Worm (Caenorhabditis elegans) whole organism, L4 larva: ENCODE data around the gene bcmo-1.

ENCODE experiments used
- D1046.2 ChIP-seq: fragments of 200-800 bp; sonication (Bioruptor generic); IDR thresholded peaks from 2 replicates; pipeline ENCODE4 v1.3.6; 2022; ENCODE audit warnings: missing genetic modification characterization, missing compliant biosample characterization
- F10B5.3 ChIP-seq: sonication (generic microtip); optimal IDR thresholded peaks from 2 replicates; lab custom pipeline; 2016; ENCODE audit warnings: mild to moderate bottlenecking, missing genetic modification characterization, missing compliant biosample characterization
- F26F4.8 ChIP-seq: fragments of 200-800 bp; sonication (Bioruptor generic); conservative IDR thresholded peaks from 2 replicates; pipeline ENCODE4 v1.3.6; 2022; ENCODE audit warnings: missing genetic modification characterization, missing compliant biosample characterization
- F37D6.2 ChIP-seq: sonication (generic microtip); optimal IDR thresholded peaks from 2 replicates; lab custom pipeline; 2016; ENCODE audit warnings: mild to moderate bottlenecking, missing genetic modification characterization, missing compliant biosample characterization
- R02D3.7 ChIP-seq: fragments of 150-350 bp; sonication (generic microtip); optimal IDR thresholded peaks from 3 replicates; lab custom pipeline; 2014; ENCODE audit warnings: missing biosample characterization, missing genetic modification characterization
- T20F7.1 ChIP-seq: fragments of 200-800 bp; sonication (Bioruptor generic); optimal IDR thresholded peaks from 2 replicates; lab custom pipeline; 2018; ENCODE audit warnings: mild to moderate bottlenecking, missing genetic modification characterization, missing compliant biosample characterization
- T26A8.4 ChIP-seq: fragments of 200-800 bp; sonication (Bioruptor generic); IDR thresholded peaks from 2 replicates; pipeline ENCODE4 v1.3.6; 2022; ENCODE audit warnings: missing genetic modification characterization, missing compliant biosample characterization
- Y48G9A.11 ChIP-seq: fragments of 200-800 bp; sonication (Bioruptor generic); IDR thresholded peaks from 2 replicates; pipeline ENCODE4 v1.3.6; 2022; ENCODE audit warnings: missing genetic modification reagents, missing genetic modification characterization, missing compliant biosample characterization
- ZK337.2 ChIP-seq: fragments of 200-800 bp; sonication (Bioruptor generic); IDR thresholded peaks from 2 replicates; pipeline ENCODE4 v1.3.6; 2022; ENCODE audit warnings: missing genetic modification reagents, missing genetic modification characterization, missing compliant biosample characterization
- ZK546.5 ChIP-seq, 2 experiments: sonication (generic microtip); optimal IDR thresholded peaks; 2 replicates each; lab custom pipeline; 2017; ENCODE audit warnings: missing biosample characterization in 2 of 2, missing genetic modification characterization in 2 of 2
- aha-1 ChIP-seq: fragments of 150-350 bp; peaks from one replicate; lab custom pipeline; 2014; ENCODE audit warnings: missing biosample characterization, missing genetic modification characterization
- ama-1 ChIP-seq: fragments of 150-350 bp; optimal IDR thresholded peaks from 2 replicates; lab custom pipeline; 2014; ENCODE audit warnings: inconsistent platforms, mixed read lengths
- ceh-44 ChIP-seq: fragments of 200-800 bp; sonication (Bioruptor generic); IDR thresholded peaks from 2 replicates; pipeline ENCODE4 v1.3.6; 2022; ENCODE audit warnings: missing genetic modification reagents, missing genetic modification characterization, missing compliant biosample characterization
- ces-1 ChIP-seq: fragments of 150-350 bp; sonication (generic microtip); optimal IDR thresholded peaks from 4 replicates; lab custom pipeline; 2014; ENCODE audit warnings: missing biosample characterization, missing genetic modification reagents, missing genetic modification characterization
- ctbp-1 ChIP-seq: fragments of 200-800 bp; sonication (Bioruptor generic); IDR thresholded peaks from 2 replicates; pipeline ENCODE4 v1.3.6; 2022; ENCODE audit warnings: missing genetic modification reagents, missing genetic modification characterization, missing compliant biosample characterization
- daf-12 ChIP-seq: fragments of 150-350 bp; optimal IDR thresholded peaks from 2 replicates; lab custom pipeline; 2014; ENCODE audit warnings: missing biosample characterization, missing genetic modification reagents, missing genetic modification characterization
- dmd-8 ChIP-seq: fragments of 200-800 bp; sonication (Bioruptor generic); IDR thresholded peaks from 2 replicates; pipeline ENCODE4 v1.3.6; 2022; ENCODE audit warnings: missing genetic modification characterization, missing compliant biosample characterization
- dpl-1 ChIP-seq: fragments of 150-350 bp; optimal IDR thresholded peaks from 2 replicates; lab custom pipeline; 2014; ENCODE audit warnings: missing biosample characterization, missing genetic modification reagents, missing genetic modification characterization
- egl-43 ChIP-seq: fragments of 200-800 bp; sonication (Bioruptor generic); IDR thresholded peaks from 2 replicates; pipeline ENCODE4 v1.3.6; 2022; ENCODE audit warnings: missing genetic modification reagents, missing genetic modification characterization, missing compliant biosample characterization
- fkh-10 ChIP-seq: fragments of 150-350 bp; optimal IDR thresholded peaks from 2 replicates; lab custom pipeline; 2014; ENCODE audit warnings: missing biosample characterization, missing genetic modification reagents, missing genetic modification characterization
- hlh-11 ChIP-seq: fragments of 200-800 bp; sonication (Bioruptor generic); optimal IDR thresholded peaks from 2 replicates; lab custom pipeline; 2018; ENCODE audit warnings: mild to moderate bottlenecking, missing genetic modification characterization, missing compliant biosample characterization
- hmg-1.1 ChIP-seq: fragments of 200-800 bp; sonication (Bioruptor generic); IDR thresholded peaks from 2 replicates; pipeline ENCODE4 v1.3.6; 2022; ENCODE audit warnings: missing genetic modification reagents, missing genetic modification characterization, missing compliant biosample characterization
- jun-1 ChIP-seq: fragments of 150-350 bp; optimal IDR thresholded peaks from 2 replicates; lab custom pipeline; 2014; ENCODE audit warnings: missing biosample characterization, missing genetic modification reagents, missing genetic modification characterization
- lim-7 ChIP-seq: fragments of 200-800 bp; sonication (Bioruptor generic); IDR thresholded peaks from 2 replicates; pipeline ENCODE4 v1.3.6; 2022; ENCODE audit warnings: missing genetic modification characterization, missing compliant biosample characterization
- lin-1 ChIP-seq: fragments of 200-800 bp; sonication (Bioruptor generic); IDR thresholded peaks from 2 replicates; pipeline ENCODE4 v1.3.6; 2022; ENCODE audit warnings: missing genetic modification reagents, missing genetic modification characterization, missing compliant biosample characterization
- lin-15B ChIP-seq: fragments of 150-350 bp; sonication (generic microtip); optimal IDR thresholded peaks from 3 replicates; lab custom pipeline; 2014; ENCODE audit warnings: missing biosample characterization, missing genetic modification characterization
- lin-38 ChIP-seq: fragments of 200-800 bp; sonication (Bioruptor generic); IDR thresholded peaks from 2 replicates; pipeline ENCODE4 v1.3.6; 2022; ENCODE audit warnings: missing genetic modification reagents, missing genetic modification characterization, missing compliant biosample characterization
- madf-9 ChIP-seq: fragments of 200-800 bp; sonication (Bioruptor generic); conservative IDR thresholded peaks from 2 replicates; pipeline ENCODE4 v1.3.6; 2022; ENCODE audit warnings: missing genetic modification reagents, missing genetic modification characterization, missing compliant biosample characterization
- mdl-1 ChIP-seq, 2 experiments: fragments of 150-350 bp in 1 of 2; sonication (generic microtip) in 1 of 2; optimal IDR thresholded peaks; 2 replicates each; lab custom pipeline; 2014 to 2017; ENCODE audit warnings: missing biosample characterization in 2 of 2, missing genetic modification characterization in 2 of 2
- mxl-3 ChIP-seq: fragments of 200-800 bp; sonication (Bioruptor generic); optimal IDR thresholded peaks from 2 replicates; lab custom pipeline; 2018; ENCODE audit warnings: mild to moderate bottlenecking, missing genetic modification characterization, missing compliant biosample characterization
- nhr-102 ChIP-seq: sonication (generic microtip); optimal IDR thresholded peaks from 2 replicates; lab custom pipeline; 2016; ENCODE audit warnings: mild to moderate bottlenecking, missing genetic modification characterization, moderate library complexity, missing compliant biosample characterization
- nhr-48 ChIP-seq: sonication (generic microtip); optimal IDR thresholded peaks from 2 replicates; lab custom pipeline; 2016; ENCODE audit warnings: mild to moderate bottlenecking, missing genetic modification characterization, missing compliant biosample characterization
- nhr-76 ChIP-seq: fragments of 150-350 bp; optimal IDR thresholded peaks from 2 replicates; lab custom pipeline; 2014; ENCODE audit warnings: missing biosample characterization, missing genetic modification characterization
- rbr-2 ChIP-seq: sonication (generic microtip); optimal IDR thresholded peaks from 2 replicates; lab custom pipeline; 2016; ENCODE audit warnings: missing genotype, missing genetic modification characterization, missing compliant biosample characterization
- set-16 ChIP-seq: fragments of 200-800 bp; sonication (Bioruptor generic); IDR thresholded peaks from 2 replicates; pipeline ENCODE4 v1.3.6; 2022; ENCODE audit warnings: missing genetic modification reagents, missing genetic modification characterization, missing compliant biosample characterization
- snpc-1.2 ChIP-seq: fragments of 200-800 bp; sonication (Bioruptor generic); IDR thresholded peaks from 2 replicates; pipeline ENCODE4 v1.3.6; 2022; ENCODE audit warnings: missing genetic modification reagents, missing genetic modification characterization, missing compliant biosample characterization
- snpc-4 ChIP-seq: fragments of 150-350 bp; optimal IDR thresholded peaks from 2 replicates; lab custom pipeline; 2014; ENCODE audit warnings: missing biosample characterization, missing genetic modification characterization
- spr-1 ChIP-seq: sonication (generic microtip); optimal IDR thresholded peaks from 2 replicates; lab custom pipeline; 2016; ENCODE audit warnings: mild to moderate bottlenecking, missing genetic modification characterization, missing compliant biosample characterization
- unc-62 ChIP-seq, 3 experiments: fragments of 150-350 bp in 1 of 3; sonication (generic microtip); optimal IDR thresholded peaks in 2 of 3; peaks in 1 of 3; 1 replicate in 1 of 3; 2 replicates in 2 of 3; lab custom pipeline; 2014 to 2017; ENCODE audit warnings: missing biosample characterization in 3 of 3, missing genetic modification characterization in 3 of 3, missing genetic modification reagents in 3 of 3, missing genotype in 1 of 3
- vab-7 ChIP-seq: fragments of 200-800 bp; sonication (Bioruptor generic); IDR thresholded peaks from 2 replicates; pipeline ENCODE4 v1.3.6; 2022; ENCODE audit warnings: missing genetic modification reagents, missing genetic modification characterization, missing compliant biosample characterization
- zfp-3 ChIP-seq: fragments of 200-800 bp; sonication (Bioruptor generic); conservative IDR thresholded peaks from 2 replicates; pipeline ENCODE4 v1.3.6; 2022; ENCODE audit warnings: missing genetic modification reagents, missing genetic modification characterization, missing compliant biosample characterization
- zip-2 ChIP-seq: fragments of 150-350 bp; optimal IDR thresholded peaks from 2 replicates; lab custom pipeline; 2014; ENCODE audit warnings: missing biosample characterization, missing genetic modification characterization
- ztf-11 ChIP-seq: fragments of 150-350 bp; optimal IDR thresholded peaks from 2 replicates; lab custom pipeline; 2014; ENCODE audit warnings: missing biosample characterization, missing genetic modification characterization
- ztf-7 ChIP-seq: fragments of 150-350 bp; optimal IDR thresholded peaks from 2 replicates; lab custom pipeline; 2014; ENCODE audit warnings: missing biosample characterization, missing genetic modification characterization

The bcmo-1 gene

DNA sequence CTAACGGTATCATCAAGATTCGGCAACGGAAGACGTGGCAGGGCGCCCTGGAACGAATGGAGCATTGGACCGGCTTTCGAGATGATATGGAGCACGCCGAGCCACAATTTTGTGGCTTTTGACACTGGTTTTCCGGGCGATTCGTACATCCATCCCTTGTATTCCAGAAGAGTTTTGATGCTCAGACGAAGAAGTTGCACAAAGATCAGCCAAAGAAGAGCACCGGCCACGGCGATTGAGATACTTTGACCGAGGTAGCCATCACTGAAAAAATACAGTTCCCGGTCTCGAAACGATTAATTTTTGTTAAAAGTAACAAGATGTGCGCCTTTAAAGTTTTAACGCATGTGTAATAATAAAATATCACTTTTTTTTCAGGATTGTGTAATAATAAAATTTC lies 35.3 kb upstream of the bcmo-1 start (continued):
- TF ChIP-seq F37D6.2 (no peak), madf-9 (GFP tag; lab: Robert Waterston, UW) (no peak), ztf-7 (no peak), ztf-11 (no peak), rbr-2 (tag; lab: Kevin White, UChicago) (no peak), dpl-1 (GFP tag; lab: Kevin White, UChicago) (no peak), unc-62 (GFP tag; optimal IDR thresholded peaks at IDR 0.05 in 1 of 2; lab: Kevin White, UChicago) (no peak), unc-62 (tag; optimal IDR thresholded peaks at IDR 0.05; lab: Kevin White, UChicago) (no peak), fkh-10 (GFP tag; lab: Kevin White, UChicago) (no peak), ceh-44 (GFP tag; lab: Robert Waterston, UW) (no peak), F26F4.8 (GFP tag; lab: Robert Waterston, UW) (0 out of 2 replicates have a peak, but pooled peaks have one; percentile 23), nhr-102 (tag; lab: Kevin White, UChicago) (no peak), T20F7.1 (no peak), spr-1 (no peak), nhr-48 (tag; lab: Kevin White, UChicago) (no peak), set-16 (GFP tag; lab: Robert Waterston, UW) (0 out of 2 replicates have a peak, but pooled peaks have one; percentile 11), lin-15B (tag; lab: Kevin White, UChicago) (no peak), aha-1 (tag; lab: Kevin White, UChicago) (peak; percentile 87), D1046.2 (peak; percentile 49; the same call in 1 of the 2 replicates), daf-12 (tag; lab: Kevin White, UChicago) (no peak), F10B5.3 (tag; lab: Kevin White, UChicago) (no peak), ctbp-1 (GFP tag; lab: Robert Waterston, UW) (no peak), snpc-4 (no peak), snpc-1.2 (peak; percentile 55; the same call in 1 of the 2 replicates), ama-1 (lab: Kevin White, UChicago) (no peak), hlh-11 (tag; lab: Kevin White, UChicago) (no peak), R02D3.7 (no peak), dmd-8 (GFP tag; lab: Robert Waterston, UW) (no peak), Y48G9A.11 (GFP tag; lab: Robert Waterston, UW) (peak; percentile 55), zfp-3 (GFP tag; lab: Robert Waterston, UW) (peak; percentile 32; the same call in 1 of the 2 replicates), lin-38 (GFP tag; lab: Robert Waterston, UW) (peak; percentile 41)

DNA sequence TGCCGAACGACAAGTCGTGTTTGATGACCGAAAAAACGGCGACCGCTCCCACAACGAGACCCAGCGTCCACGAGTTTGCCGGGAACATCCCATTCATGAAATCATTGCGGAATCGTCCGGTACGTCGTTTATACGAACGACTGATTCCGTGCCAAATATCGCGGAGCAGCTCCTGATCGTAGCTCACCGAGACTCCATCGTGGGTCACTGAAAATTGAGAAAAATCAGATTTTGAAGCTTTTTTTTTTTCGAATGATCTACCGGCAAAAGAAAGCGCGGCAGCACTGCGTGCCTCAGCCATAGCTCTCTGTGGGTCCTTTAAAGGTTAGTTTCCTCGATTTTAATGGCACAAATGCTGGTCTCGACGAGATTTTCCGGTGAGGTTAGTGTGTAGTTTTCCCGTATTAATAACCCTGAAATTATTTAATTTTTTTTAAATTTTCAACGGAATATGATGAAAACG lies 34.4 kb upstream of the bcmo-1 start, which contains the start of gene cpt-1:
TSS of gene cpt-1 (minus strand) at position 413 of the 463 bp plus-strand sequence.
- no peak for TF ChIP-seq lim-7 (GFP tag; lab: Robert Waterston, UW)
- TF ChIP-seq ZK337.2 (GFP tag; lab: Robert Waterston, UW): no peak
- TF ChIP-seq ZK546.5 (tag; optimal IDR thresholded peaks at IDR 0.05; lab: Kevin White, UChicago): no peak
- peak; percentile 58; the same call in 1 of the 2 replicates for TF ChIP-seq egl-43 (GFP tag; lab: Robert Waterston, UW)
- no peak for TF ChIP-seq hmg-1.1 (GFP tag; lab: Robert Waterston, UW)
- TF ChIP-seq lin-15B (tag; lab: Kevin White, UChicago): no peak
- TF ChIP-seq lin-1 (GFP tag; lab: Robert Waterston, UW): no peak
- TF ChIP-seq vab-7 (GFP tag; lab: Robert Waterston, UW): no peak
- no peak for TF ChIP-seq F37D6.2
- no peak for TF ChIP-seq jun-1
- no peak for TF ChIP-seq ztf-7
- no peak for TF ChIP-seq R02D3.7
- TF ChIP-seq mdl-1 (tag; optimal IDR thresholded peaks at IDR 0.05; lab: Kevin White, UChicago): no peak
- TF ChIP-seq dmd-8 (GFP tag; lab: Robert Waterston, UW): no peak
- TF ChIP-seq hlh-11 (tag; lab: Kevin White, UChicago): peak; percentile 1
- TF ChIP-seq nhr-76: no peak
- peak; percentile 93 for TF ChIP-seq aha-1 (tag; lab: Kevin White, UChicago)
- no peak for TF ChIP-seq zip-2
- TF ChIP-seq ces-1 (GFP tag; lab: Kevin White, UChicago): no peak
- peak; percentile 22; the same call in 1 of the 2 replicates for TF ChIP-seq set-16 (GFP tag; lab: Robert Waterston, UW)
- TF ChIP-seq T26A8.4 (GFP tag; lab: Robert Waterston, UW): peak; percentile 73
- TF ChIP-seq mxl-3 (GFP tag; lab: Kevin White, UChicago): peak; percentile 3
